Worm (Caenorhabditis elegans) whole organism, L3 larva: ENCODE results near the gene T19D12.2.

Experiments used
- ama-1 ChIP-seq: fragments of 150-350 bp; optimal IDR thresholded peaks from 2 replicates; lab custom pipeline; 2018
- daf-12 ChIP-seq: fragments of 150-350 bp; optimal IDR thresholded peaks from 2 replicates; lab custom pipeline; 2014; ENCODE audit warnings: missing biosample characterization, missing genetic modification reagents, missing genetic modification characterization
- elt-1 ChIP-seq: fragments of 150-350 bp; optimal IDR thresholded peaks from 2 replicates; lab custom pipeline; 2014; ENCODE audit warnings: missing biosample characterization, missing genetic modification characterization
- jun-1 ChIP-seq: fragments of 150-350 bp; optimal IDR thresholded peaks from 2 replicates; lab custom pipeline; 2014; ENCODE audit warnings: missing biosample characterization, missing genetic modification reagents, missing genetic modification characterization
- nhr-11 ChIP-seq: fragments of 150-350 bp; optimal IDR thresholded peaks from 2 replicates; lab custom pipeline; 2014; ENCODE audit warnings: missing biosample characterization, missing genetic modification characterization
- nhr-23 ChIP-seq: fragments of 150-350 bp; optimal IDR thresholded peaks from 2 replicates; lab custom pipeline; 2014; ENCODE audit warnings: missing biosample characterization, missing genetic modification reagents, missing genetic modification characterization
- unc-39 ChIP-seq: sonication (generic microtip); optimal IDR thresholded peaks from 4 replicates; lab custom pipeline; 2017; ENCODE audit warnings: missing biosample characterization, missing genetic modification characterization

- TF ChIP-seq daf-12 = no peak
- no peak for TF ChIP-seq nhr-23 (tag; lab: Kevin White, UChicago)
- TF ChIP-seq elt-1 (tag; lab: Kevin White, UChicago) = no peak
- no peak for TF ChIP-seq jun-1
- TF ChIP-seq ama-1 (lab: Kevin White, UChicago) = no peak
- TF ChIP-seq nhr-11 (tag; lab: Kevin White, UChicago) = no peak
- no peak for TF ChIP-seq unc-39
Observed at ce11 chrII:6649026-6649425, 12.1 kb upstream of the T19D12.2 start, which contains the start of gene oig-8.
